Fruit fly (Drosophila melanogaster) whole organism, embryonic: Measurements from ENCODE around the gene Nin.

Experiments
- Adf1 ChIP-seq: fragments of 200-800 bp; sonication (Bioruptor generic); IDR thresholded peaks from 2 replicates; pipeline ENCODE4 v1.3.6; 2022; ENCODE audit warnings: missing biosample characterization, missing genetic modification characterization
- Atf6 ChIP-seq: fragments of 200-800 bp; sonication (Bioruptor generic); IDR thresholded peaks from 2 replicates; pipeline ENCODE4 v1.3.6; 2022; ENCODE audit warnings: missing biosample characterization, missing genetic modification characterization
- CG10321 ChIP-seq: fragments of 200-800 bp; sonication (Bioruptor generic); IDR thresholded peaks from 2 replicates; pipeline ENCODE4 v1.3.6; 2022; ENCODE audit warnings: missing biosample characterization, missing genetic modification characterization
- CG10565 ChIP-seq: fragments of 200-800 bp; sonication (Bioruptor generic); optimal IDR thresholded peaks from 3 replicates; lab custom pipeline; 2016; ENCODE audit warnings: missing biosample characterization, mild to moderate bottlenecking, missing genetic modification characterization
- CG12942 ChIP-seq: fragments of 200-800 bp; sonication (Bioruptor generic); optimal IDR thresholded peaks from 3 replicates; lab custom pipeline; 2016; ENCODE audit warnings: missing biosample characterization, missing genetic modification characterization
- CG13123 ChIP-seq: fragments of 200-800 bp; sonication (Bioruptor generic); optimal IDR thresholded peaks from 2 replicates; lab custom pipeline; 2016; ENCODE audit warnings: missing biosample characterization, missing genetic modification characterization
- CG15601 ChIP-seq: fragments of 200-800 bp; sonication (Bioruptor generic); optimal IDR thresholded peaks from 3 replicates; lab custom pipeline; 2019; ENCODE audit warnings: missing biosample characterization, mild to moderate bottlenecking, missing genetic modification characterization, moderate library complexity
- CG1602 ChIP-seq: fragments of 200-800 bp; sonication (Bioruptor generic); optimal IDR thresholded peaks from 3 replicates; lab custom pipeline; 2016; ENCODE audit warnings: missing biosample characterization, missing genetic modification characterization
- CG16863 ChIP-seq: fragments of 200-800 bp; sonication (Bioruptor generic); optimal IDR thresholded peaks from 3 replicates; lab custom pipeline; 2016; ENCODE audit warnings: missing biosample characterization, missing genetic modification characterization
- CG17612 ChIP-seq: fragments of 200-800 bp; sonication (Bioruptor generic); IDR thresholded peaks from 2 replicates; pipeline ENCODE4 v1.3.6; 2022; ENCODE audit warnings: missing biosample characterization, missing genetic modification characterization
- CG17802 ChIP-seq: fragments of 200-800 bp; sonication (Bioruptor generic); optimal IDR thresholded peaks from 2 replicates; lab custom pipeline; 2018; ENCODE audit warnings: missing biosample characterization, mild to moderate bottlenecking, missing genetic modification characterization, moderate library complexity
- CG17912 ChIP-seq: fragments of 200-800 bp; sonication (Bioruptor generic); optimal IDR thresholded peaks from 2 replicates; lab custom pipeline; 2018; ENCODE audit warnings: missing biosample characterization, mild to moderate bottlenecking, missing genetic modification characterization
- CG2875 ChIP-seq: fragments of 200-800 bp; sonication (Bioruptor generic); optimal IDR thresholded peaks from 2 replicates; lab custom pipeline; 2017; ENCODE audit warnings: missing biosample characterization, mild to moderate bottlenecking, missing genetic modification characterization, missing genetic modification reagents
- CG42726 ChIP-seq: fragments of 200-800 bp; sonication (Bioruptor generic); IDR thresholded peaks from 2 replicates; pipeline ENCODE4 v1.3.6; 2022; ENCODE audit warnings: missing biosample characterization, missing genetic modification characterization; ENCODE audit not compliant: partially characterized antibody
- CG4404 ChIP-seq: fragments of 200-800 bp; sonication (Bioruptor generic); IDR thresholded peaks from 2 replicates; pipeline ENCODE4 v1.3.6; 2022; ENCODE audit warnings: missing biosample characterization, missing genetic modification characterization
- CG8765 ChIP-seq: fragments of 200-800 bp; sonication (Bioruptor generic); IDR thresholded peaks from 2 replicates; pipeline ENCODE4 v1.3.6; 2022; ENCODE audit warnings: missing biosample characterization, missing genetic modification characterization
- CG9215 ChIP-seq: fragments of 200-800 bp; sonication (Bioruptor generic); IDR thresholded peaks from 2 replicates; pipeline ENCODE4 v1.3.6; 2022; ENCODE audit warnings: missing biosample characterization, missing genetic modification characterization
- D ChIP-seq, 2 experiments: fragments of 200-800 bp in 1 of 2; fragments of >200 bp in 1 of 2; sonication (Bioruptor generic) in 1 of 2; optimal IDR thresholded peaks; 2 replicates in 1 of 2; 3 replicates in 1 of 2; lab custom pipeline; 2017; ENCODE audit warnings: mild to moderate bottlenecking in 1 of 2, missing biosample characterization in 1 of 2, missing genetic modification characterization in 1 of 2, missing genetic modification reagents in 1 of 2
- D19A ChIP-seq: fragments of 200-800 bp; optimal IDR thresholded peaks from 3 replicates; lab custom pipeline; 2019; ENCODE audit warnings: missing biosample characterization, mild to moderate bottlenecking, missing genetic modification characterization, moderate library complexity
- Dad ChIP-seq: fragments of 200-800 bp; sonication (Bioruptor generic); optimal IDR thresholded peaks from 3 replicates; lab custom pipeline; 2016; ENCODE audit warnings: missing biosample characterization, missing genetic modification characterization
- E2f2 ChIP-seq: fragments of 200-800 bp; sonication (Bioruptor generic); IDR thresholded peaks from 2 replicates; pipeline ENCODE4 v1.3.6; 2022; ENCODE audit warnings: missing biosample characterization, missing genetic modification characterization
- H2.0 ChIP-seq: fragments of 200-800 bp; sonication (Bioruptor generic); IDR thresholded peaks from 2 replicates; pipeline ENCODE4 v1.3.6; 2022; ENCODE audit warnings: missing biosample characterization, missing genetic modification characterization
- Hand ChIP-seq: fragments of 200-800 bp; sonication (Bioruptor generic); optimal IDR thresholded peaks from 2 replicates; lab custom pipeline; 2017; ENCODE audit warnings: mild to moderate bottlenecking, missing biosample characterization, missing genetic modification reagents, missing genetic modification characterization
- Hmx ChIP-seq: fragments of 200-800 bp; sonication (Bioruptor generic); optimal IDR thresholded peaks from 2 replicates; lab custom pipeline; 2016; ENCODE audit warnings: missing biosample characterization, missing genetic modification characterization
- Hsf ChIP-seq: fragments of 200-800 bp; sonication (Bioruptor generic); optimal IDR thresholded peaks from 3 replicates; lab custom pipeline; 2016; ENCODE audit warnings: missing biosample characterization, missing genetic modification characterization
- Myb ChIP-seq: fragments of 200-800 bp; sonication (Bioruptor generic); optimal IDR thresholded peaks from 2 replicates; lab custom pipeline; 2016; ENCODE audit warnings: missing biosample characterization, missing genetic modification characterization
- NC2α ChIP-seq: fragments of 200-800 bp; sonication (Bioruptor generic); optimal IDR thresholded peaks from 2 replicates; lab custom pipeline; 2016; ENCODE audit warnings: missing biosample characterization, missing genetic modification characterization
- NK7.1 ChIP-seq: fragments of 200-800 bp; sonication (Bioruptor generic); optimal IDR thresholded peaks from 3 replicates; lab custom pipeline; 2016; ENCODE audit warnings: missing biosample characterization, missing genetic modification characterization
- Ravus ChIP-seq: fragments of 200-800 bp; sonication (Bioruptor generic); IDR thresholded peaks from 2 replicates; pipeline ENCODE4 v1.3.6; 2022; ENCODE audit warnings: missing biosample characterization, missing genetic modification characterization
- bab2 ChIP-seq: fragments of 200-800 bp; sonication (Bioruptor generic); optimal IDR thresholded peaks from 2 replicates; lab custom pipeline; 2016; ENCODE audit warnings: missing biosample characterization, missing genetic modification characterization
- bowl ChIP-seq: fragments of 200-800 bp; sonication (Bioruptor generic); IDR thresholded peaks from 2 replicates; pipeline ENCODE4 v1.3.6; 2022; ENCODE audit warnings: missing biosample characterization, missing genetic modification characterization
- chinmo ChIP-seq: fragments of 200-800 bp; sonication (Bioruptor generic); IDR thresholded peaks from 4 replicates; pipeline ENCODE4 v1.3.6; 2022; ENCODE audit warnings: missing biosample characterization, missing genetic modification characterization; ENCODE audit not compliant: partially characterized antibody
- gce ChIP-seq: fragments of 200-800 bp; sonication (Bioruptor generic); IDR thresholded peaks from 3 replicates; pipeline ENCODE4 v1.3.6; 2022; ENCODE audit warnings: missing biosample characterization, missing genetic modification characterization
- grau ChIP-seq: fragments of 200-800 bp; optimal IDR thresholded peaks from 3 replicates; lab custom pipeline; 2019; ENCODE audit warnings: missing biosample characterization, mild to moderate bottlenecking, missing genetic modification characterization, moderate library complexity
- grn ChIP-seq: fragments of 200-800 bp; sonication (Bioruptor generic); optimal IDR thresholded peaks from 3 replicates; lab custom pipeline; 2017; ENCODE audit warnings: missing biosample characterization, missing genetic modification characterization
- gro ChIP-seq: fragments of 200-800 bp; sonication (Bioruptor generic); optimal IDR thresholded peaks from 2 replicates; lab custom pipeline; 2016; ENCODE audit warnings: missing biosample characterization, missing genetic modification characterization
- hkb ChIP-seq, 2 experiments: fragments of 200-800 bp in 1 of 2; fragments of >200 bp in 1 of 2; sonication (Bioruptor generic) in 1 of 2; IDR thresholded peaks in 1 of 2; optimal IDR thresholded peaks in 1 of 2; 2 replicates each; pipeline versions ENCODE4 v1.3.6 to Lab custom; 2017 to 2022; ENCODE audit warnings: missing biosample characterization in 1 of 2, missing genetic modification characterization in 1 of 2
- ind ChIP-seq: fragments of 200-800 bp; sonication (Bioruptor generic); optimal IDR thresholded peaks from 3 replicates; lab custom pipeline; 2016; ENCODE audit warnings: missing biosample characterization, missing genetic modification characterization
- jigr1 ChIP-seq: fragments of 200-800 bp; sonication (Bioruptor generic); IDR thresholded peaks from 3 replicates; pipeline ENCODE4 v1.3.6; 2022; ENCODE audit warnings: missing biosample characterization, missing genetic modification characterization
- lab ChIP-seq: fragments of 200-800 bp; sonication (Bioruptor generic); optimal IDR thresholded peaks from 3 replicates; lab custom pipeline; 2017; ENCODE audit warnings: missing biosample characterization, missing genetic modification characterization, mild to moderate bottlenecking, moderate library complexity, missing genetic modification reagents
- lmd ChIP-seq: fragments of 200-800 bp; sonication (Bioruptor generic); IDR thresholded peaks from 2 replicates; pipeline ENCODE4 v1.3.6; 2022; ENCODE audit warnings: missing biosample characterization, missing genetic modification characterization
- mam ChIP-seq: fragments of 200-800 bp; sonication (Bioruptor generic); optimal IDR thresholded peaks from 3 replicates; lab custom pipeline; 2016; ENCODE audit warnings: missing biosample characterization, missing genetic modification characterization
- mld ChIP-seq: fragments of 200-800 bp; sonication (Bioruptor generic); IDR thresholded peaks from 3 replicates; pipeline ENCODE4 v1.3.6; 2022; ENCODE audit warnings: missing biosample characterization, missing genetic modification characterization; ENCODE audit not compliant: partially characterized antibody
- ranshi ChIP-seq: fragments of 200-800 bp; sonication (Bioruptor generic); IDR thresholded peaks from 2 replicates; pipeline ENCODE4 v1.3.6; 2022; ENCODE audit warnings: missing biosample characterization, missing genetic modification characterization
- scrt ChIP-seq: fragments of 200-800 bp; sonication (Bioruptor generic); optimal IDR thresholded peaks from 2 replicates; lab custom pipeline; 2018; ENCODE audit warnings: missing biosample characterization, mild to moderate bottlenecking, missing genetic modification characterization, moderate library complexity
- sd ChIP-seq: fragments of 200-800 bp; sonication (Bioruptor generic); optimal IDR thresholded peaks from 3 replicates; lab custom pipeline; 2018; ENCODE audit warnings: missing biosample characterization, mild to moderate bottlenecking, missing genetic modification characterization, moderate library complexity
- sens-2 ChIP-seq: fragments of 200-800 bp; sonication (Bioruptor generic); IDR thresholded peaks from 2 replicates; pipeline ENCODE4 v1.3.6; 2022; ENCODE audit warnings: missing biosample characterization, missing genetic modification characterization
- tll ChIP-seq, 2 experiments: fragments of 200-800 bp in 1 of 2; fragments of >200 bp in 1 of 2; sonication (Bioruptor generic) in 1 of 2; optimal IDR thresholded peaks; 2 replicates each; lab custom pipeline; 2017 to 2019; ENCODE audit warnings: missing biosample characterization in 2 of 2, missing genetic modification characterization in 2 of 2, mild to moderate bottlenecking in 1 of 2, moderate library complexity in 1 of 2
- wek ChIP-seq: fragments of 200-800 bp; sonication (Bioruptor generic); optimal IDR thresholded peaks from 3 replicates; lab custom pipeline; 2018; ENCODE audit warnings: missing biosample characterization, mild to moderate bottlenecking, missing genetic modification characterization, moderate library complexity
- zen2 ChIP-seq: fragments of 200-800 bp; sonication (Bioruptor generic); IDR thresholded peaks from 3 replicates; pipeline ENCODE4 v1.3.6; 2022; ENCODE audit warnings: missing biosample characterization, missing genetic modification characterization; ENCODE audit not compliant: partially characterized antibody

The Nin gene

dm6 chr2L:5296672-5297288 lies 18.4 kb upstream of the Nin start (continued):
- TF ChIP-seq bab2 (GFP tag; lab: Kevin White, UChicago) (no peak), sens-2 (GFP tag; lab: Robert Waterston, UW) (no peak), hkb (optimal IDR thresholded peaks at IDR 0.05; lab: Kevin White, UChicago) (no peak), hkb (GFP tag; IDR thresholded peaks at IDR 0.05; lab: Robert Waterston, UW) (no peak), gce (GFP tag; lab: Robert Waterston, UW) (no peak), Hand (GFP tag; lab: Kevin White, UChicago) (no peak), grau (peak; percentile 21), sd (no peak), CG2875 (GFP tag; lab: Kevin White, UChicago) (no peak), D19A (tag; lab: Kevin White, UChicago) (peak; percentile 20), Myb (GFP tag; lab: Kevin White, UChicago) (no peak), CG9215 (GFP tag; lab: Robert Waterston, UW) (no peak), D (optimal IDR thresholded peaks at IDR 0.05; lab: Kevin White, UChicago) (no peak), D (GFP tag; optimal IDR thresholded peaks at IDR 0.05; lab: Kevin White, UChicago) (peak; percentile 43), NK7.1 (GFP tag; lab: Kevin White, UChicago) (no peak), Adf1 (GFP tag; lab: Robert Waterston, UW) (peak; percentile 14; the same call in 1 of the 2 replicates), wek (GFP tag; lab: Kevin White, UChicago) (no peak), gro (GFP tag; lab: Kevin White, UChicago) (no peak), lmd (GFP tag; lab: Robert Waterston, UW) (no peak), Ravus (GFP tag; lab: Robert Waterston, UW) (no peak), zen2 (GFP tag; lab: Robert Waterston, UW) (no peak; the same call in 2 of the 3 replicates), ind (no peak), NC2α (GFP tag; lab: Kevin White, UChicago) (no peak), CG17912 (GFP tag; lab: Kevin White, UChicago) (no peak), CG17612 (GFP tag; lab: Robert Waterston, UW) (no peak), H2.0 (GFP tag; lab: Robert Waterston, UW) (no peak), Atf6 (no peak), mld (GFP tag; lab: Robert Waterston, UW) (no peak), jigr1 (GFP tag; lab: Robert Waterston, UW) (no peak), tll (GFP tag; optimal IDR thresholded peaks at IDR 0.05; lab: Kevin White, UChicago) (no peak), grn (no peak), E2f2 (GFP tag; lab: Robert Waterston, UW) (no peak), CG15601 (tag; lab: Kevin White, UChicago) (peak; percentile 70), CG17802 (peak; percentile 5), CG42726 (GFP tag; lab: Robert Waterston, UW) (0 out of 2 replicates have a peak, but pooled peaks have one; percentile 39), CG8765 (no peak), CG4404 (GFP tag; lab: Robert Waterston, UW) (no peak), ranshi (GFP tag; lab: Robert Waterston, UW) (no peak), CG10565 (GFP tag; lab: Kevin White, UChicago) (no peak), chinmo (GFP tag; lab: Robert Waterston, UW) (peak; percentile 85; the same call in 2 of the 4 replicates), CG1602 (GFP tag; lab: Kevin White, UChicago) (peak; percentile 8), lab (GFP tag; lab: Kevin White, UChicago) (no peak), bowl (GFP tag; lab: Robert Waterston, UW) (no peak), scrt (GFP tag; lab: Kevin White, UChicago) (no peak), Hmx (GFP tag; lab: Kevin White, UChicago) (no peak), mam (GFP tag; lab: Kevin White, UChicago) (no peak), Dad (GFP tag; lab: Kevin White, UChicago) (no peak), CG16863 (GFP tag; lab: Kevin White, UChicago) (no peak), CG10321 (no peak), CG12942 (no peak), CG13123 (GFP tag; lab: Kevin White, UChicago) (no peak), Hsf (GFP tag; lab: Kevin White, UChicago) (no peak)
